Worm (Caenorhabditis elegans) whole organism, mixed stage, embryonic: ENCODE data around the gene lmtr-3.

Experiments used
- blmp-1 ChIP-seq: fragments of 150-350 bp; optimal IDR thresholded peaks from 2 replicates; lab custom pipeline; 2014; ENCODE audit warnings: missing biosample characterization, missing genetic modification characterization
- ces-1 ChIP-seq: fragments of 150-350 bp; optimal IDR thresholded peaks from 2 replicates; lab custom pipeline; 2014; ENCODE audit warnings: missing biosample characterization, missing genetic modification reagents, missing genetic modification characterization
- elt-1 ChIP-seq: sonication (generic microtip); optimal IDR thresholded peaks from 2 replicates; lab custom pipeline; 2017; ENCODE audit warnings: missing genetic modification characterization, mild to moderate bottlenecking, missing compliant biosample characterization, antibody characterized with exemption, moderate library complexity, borderline replicate concordance; ENCODE audit not compliant: insufficient read depth
- elt-3 ChIP-seq: fragments of 150-350 bp; optimal IDR thresholded peaks from 2 replicates; lab custom pipeline; 2014; ENCODE audit warnings: missing biosample characterization, missing genetic modification characterization
- flh-1 ChIP-seq: fragments of 200-800 bp; sonication (Bioruptor generic); optimal IDR thresholded peaks from 2 replicates; lab custom pipeline; 2018; ENCODE audit warnings: mild to moderate bottlenecking, missing genetic modification characterization, moderate library complexity, missing compliant biosample characterization
- mep-1 ChIP-seq: fragments of 150-350 bp; optimal IDR thresholded peaks from 2 replicates; lab custom pipeline; 2017; ENCODE audit warnings: missing biosample characterization, missing genetic modification reagents, missing genetic modification characterization, inconsistent platforms
- nhr-28 ChIP-seq: fragments of 150-350 bp; optimal IDR thresholded peaks from 2 replicates; lab custom pipeline; 2014; ENCODE audit warnings: missing biosample characterization, missing genetic modification characterization
- pha-4 ChIP-seq: fragments of 150-350 bp; optimal IDR thresholded peaks from 2 replicates; lab custom pipeline; 2018; ENCODE audit warnings: missing biosample characterization, missing genetic modification reagents, missing genetic modification characterization
- tbx-8 ChIP-seq: fragments of 200-800 bp; sonication (Bioruptor generic); optimal IDR thresholded peaks from 2 replicates; lab custom pipeline; 2018; ENCODE audit warnings: mild to moderate bottlenecking, missing genetic modification characterization, moderate library complexity, missing compliant biosample characterization
- unc-39 ChIP-seq: fragments of 150-350 bp; optimal IDR thresholded peaks from 2 replicates; lab custom pipeline; 2014; ENCODE audit warnings: missing biosample characterization, missing genetic modification characterization
- unc-62 ChIP-seq: fragments of 150-350 bp; optimal IDR thresholded peaks from 2 replicates; lab custom pipeline; 2014; ENCODE audit warnings: missing biosample characterization, missing genetic modification reagents, missing genetic modification characterization

DNA sequence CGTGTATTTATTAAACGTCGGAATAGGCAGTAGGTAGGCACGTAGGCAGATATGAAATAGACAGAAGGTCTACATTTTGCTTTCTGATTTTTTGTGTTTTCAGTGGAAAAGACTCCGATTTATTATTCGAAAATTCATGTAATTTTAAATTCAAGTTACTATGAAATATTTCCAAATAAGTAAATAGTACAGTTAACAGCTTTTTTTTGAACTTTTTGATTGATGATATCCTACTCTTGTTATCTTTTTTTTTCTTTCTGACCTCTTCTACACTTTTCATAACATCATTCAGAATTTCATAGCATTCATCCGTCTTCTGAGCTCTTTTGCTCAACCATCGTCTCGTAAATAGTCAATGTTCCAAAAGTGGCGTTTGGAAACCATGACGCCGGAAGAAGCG lies 25.4 kb upstream of the lmtr-3 start, which contains the start of gene cdkl-1:
- no peak for TF ChIP-seq tbx-8
- TF ChIP-seq nhr-28 (tag; lab: Kevin White, UChicago): no peak
- TF ChIP-seq pha-4: no peak
- TF ChIP-seq unc-62 (GFP tag; lab: Kevin White, UChicago): no peak
- TF ChIP-seq mep-1: no peak
- TF ChIP-seq flh-1 (GFP tag; lab: Kevin White, UChicago): no peak
- no peak for TF ChIP-seq elt-3 (tag; lab: Kevin White, UChicago)
- no peak for TF ChIP-seq ces-1 (GFP tag; lab: Kevin White, UChicago)
- no peak for TF ChIP-seq elt-1 (tag; lab: Kevin White, UChicago)
- TF ChIP-seq blmp-1 (tag; lab: Kevin White, UChicago): no peak
- TF ChIP-seq unc-39 (tag; lab: Kevin White, UChicago): no peak
